Worm (Caenorhabditis elegans) whole organism, young adult: ENCODE measurements around the gene K12H4.6.
A peak's percentile ranks its signal among the peaks of the same experiment; 100 is the strongest.

Experiments used
- B0019.2 ChIP-seq: fragments of 200-800 bp; sonication (Bioruptor generic); conservative IDR thresholded peaks from 2 replicates; pipeline ENCODE4 v1.3.6; 2022; ENCODE audit warnings: missing genetic modification reagents, missing genetic modification characterization, missing compliant biosample characterization
- B0035.1 ChIP-seq: sonication (generic microtip); optimal IDR thresholded peaks from 2 replicates; lab custom pipeline; 2016; ENCODE audit warnings: missing genetic modification characterization, mild to moderate bottlenecking, missing compliant biosample characterization, missing genotype, missing genetic modification reagents
- C06A6.2 ChIP-seq: fragments of 200-800 bp; sonication (Bioruptor generic); conservative IDR thresholded peaks from 2 replicates; pipeline ENCODE4 v1.3.6; 2022; ENCODE audit warnings: missing genetic modification characterization, missing compliant biosample characterization
- C17E4.6 ChIP-seq: fragments of 200-800 bp; sonication (Bioruptor generic); IDR thresholded peaks from 2 replicates; pipeline ENCODE4 v1.3.6; 2022; ENCODE audit warnings: missing genetic modification reagents, missing genetic modification characterization, missing compliant biosample characterization
- D2030.7 ChIP-seq: fragments of 200-800 bp; sonication (Bioruptor generic); IDR thresholded peaks from 2 replicates; pipeline ENCODE4 v1.3.6; 2022; ENCODE audit warnings: missing genetic modification reagents, missing genetic modification characterization, missing compliant biosample characterization
- F23B12.7 ChIP-seq: sonication (generic microtip); optimal IDR thresholded peaks from 2 replicates; lab custom pipeline; 2017; ENCODE audit warnings: missing genetic modification characterization, mild to moderate bottlenecking, missing compliant biosample characterization, antibody characterized with exemption, moderate library complexity; ENCODE audit not compliant: insufficient read depth
- K12H6.12 ChIP-seq: fragments of 200-800 bp; sonication (Bioruptor generic); optimal IDR thresholded peaks from 2 replicates; lab custom pipeline; 2018; ENCODE audit warnings: mild to moderate bottlenecking, missing genetic modification characterization, missing compliant biosample characterization
- T07F8.4 ChIP-seq: sonication (generic microtip); optimal IDR thresholded peaks from 2 replicates; lab custom pipeline; 2016; ENCODE audit warnings: mild to moderate bottlenecking, missing genetic modification characterization, moderate library complexity, missing compliant biosample characterization
- Y53G8AR.9 ChIP-seq: fragments of 200-800 bp; sonication (Bioruptor generic); conservative IDR thresholded peaks from 2 replicates; pipeline ENCODE4 v1.3.6; 2022; ENCODE audit warnings: missing genetic modification reagents, missing genetic modification characterization, missing compliant biosample characterization
- Y56A3A.18 ChIP-seq: fragments of 200-800 bp; sonication (Bioruptor generic); IDR thresholded peaks from 2 replicates; pipeline ENCODE4 v1.3.6; 2022; ENCODE audit warnings: missing genetic modification reagents, missing genetic modification characterization, missing compliant biosample characterization
- Y67H2A.10 ChIP-seq: fragments of 200-800 bp; sonication (Bioruptor generic); conservative IDR thresholded peaks from 2 replicates; pipeline ENCODE4 v1.3.6; 2022; ENCODE audit warnings: missing genetic modification reagents, missing genetic modification characterization, missing compliant biosample characterization
- ZK185.1 ChIP-seq: sonication (generic microtip); optimal IDR thresholded peaks from 2 replicates; lab custom pipeline; 2016; ENCODE audit warnings: mild to moderate bottlenecking, missing genetic modification characterization, missing compliant biosample characterization; ENCODE audit not compliant: poor library complexity, severe bottlenecking
- aptf-2 ChIP-seq: fragments of 200-800 bp; sonication (Bioruptor generic); conservative IDR thresholded peaks from 2 replicates; pipeline ENCODE4 v1.3.6; 2022; ENCODE audit warnings: missing genetic modification reagents, missing genetic modification characterization, missing compliant biosample characterization
- atf-7 ChIP-seq: sonication (generic microtip); optimal IDR thresholded peaks from 2 replicates; lab custom pipeline; 2017; ENCODE audit warnings: mild to moderate bottlenecking, missing genetic modification characterization, missing compliant biosample characterization
- attf-3 ChIP-seq: fragments of 200-800 bp; sonication (Bioruptor generic); conservative IDR thresholded peaks from 2 replicates; pipeline ENCODE4 v1.3.6; 2022; ENCODE audit warnings: missing genetic modification reagents, missing genetic modification characterization, missing compliant biosample characterization
- attf-5 ChIP-seq: fragments of 200-800 bp; sonication (Bioruptor generic); optimal IDR thresholded peaks from 2 replicates; lab custom pipeline; 2018; ENCODE audit warnings: mild to moderate bottlenecking, missing genetic modification characterization, missing compliant biosample characterization
- bed-2 ChIP-seq: fragments of 200-800 bp; sonication (Bioruptor generic); IDR thresholded peaks from 2 replicates; pipeline ENCODE4 v1.3.6; 2022; ENCODE audit warnings: missing genetic modification reagents, missing genetic modification characterization, missing compliant biosample characterization
- cebp-2 ChIP-seq: fragments of 200-800 bp; sonication (Bioruptor generic); IDR thresholded peaks from 2 replicates; pipeline ENCODE4 v1.3.6; 2022; ENCODE audit warnings: missing genetic modification characterization, missing compliant biosample characterization
- chd-7 ChIP-seq: sonication (generic microtip); optimal IDR thresholded peaks from 2 replicates; lab custom pipeline; 2016; ENCODE audit warnings: mild to moderate bottlenecking, missing genetic modification characterization, moderate library complexity, missing compliant biosample characterization
- efl-1 ChIP-seq: fragments of 150-350 bp; optimal IDR thresholded peaks from 2 replicates; lab custom pipeline; 2014; ENCODE audit warnings: missing biosample characterization, missing genetic modification reagents, missing genetic modification characterization
- ekl-4 ChIP-seq: fragments of 200-800 bp; sonication (Bioruptor generic); IDR thresholded peaks from 2 replicates; pipeline ENCODE4 v1.3.6; 2022; ENCODE audit warnings: missing genetic modification reagents, missing genetic modification characterization, missing compliant biosample characterization
- him-1 ChIP-seq: sonication (generic microtip); optimal IDR thresholded peaks from 2 replicates; lab custom pipeline; 2016; ENCODE audit warnings: missing genotype, missing genetic modification reagents, missing genetic modification characterization, missing compliant biosample characterization
- hmg-20 ChIP-seq: fragments of 200-800 bp; sonication (Bioruptor generic); IDR thresholded peaks from 2 replicates; pipeline ENCODE4 v1.3.6; 2022; ENCODE audit warnings: missing genetic modification reagents, missing genetic modification characterization, missing compliant biosample characterization
- hrde-1 ChIP-seq: sonication (generic microtip); optimal IDR thresholded peaks from 2 replicates; lab custom pipeline; 2016; ENCODE audit warnings: missing genetic modification characterization, mild to moderate bottlenecking, missing compliant biosample characterization, moderate library complexity, missing genotype, missing genetic modification reagents, borderline replicate concordance
- lin-54 ChIP-seq: fragments of 200-800 bp; sonication (Bioruptor generic); optimal IDR thresholded peaks from 2 replicates; lab custom pipeline; 2018; ENCODE audit warnings: mild to moderate bottlenecking, missing genetic modification characterization, missing compliant biosample characterization
- madf-10 ChIP-seq: sonication (generic microtip); optimal IDR thresholded peaks from 2 replicates; lab custom pipeline; 2016; ENCODE audit warnings: mild to moderate bottlenecking, missing genetic modification characterization, missing compliant biosample characterization
- madf-3 ChIP-seq: fragments of 200-800 bp; sonication (Bioruptor generic); IDR thresholded peaks from 2 replicates; pipeline ENCODE4 v1.3.6; 2022; ENCODE audit warnings: missing genetic modification reagents, missing genetic modification characterization, missing compliant biosample characterization
- mxl-1 ChIP-seq: sonication (generic microtip); optimal IDR thresholded peaks from 2 replicates; lab custom pipeline; 2016; ENCODE audit warnings: missing genetic modification characterization, missing compliant biosample characterization
- nhr-90 ChIP-seq: sonication (generic microtip); optimal IDR thresholded peaks from 2 replicates; lab custom pipeline; 2016; ENCODE audit warnings: missing genotype, mild to moderate bottlenecking, missing genetic modification characterization, missing compliant biosample characterization
- repo-1 ChIP-seq: sonication (generic microtip); optimal IDR thresholded peaks from 2 replicates; lab custom pipeline; 2017; ENCODE audit warnings: mild to moderate bottlenecking, missing genetic modification characterization, missing compliant biosample characterization
- rpc-1 ChIP-seq, 2 experiments: fragments of 150-350 bp in 1 of 2; sonication (generic microtip) in 1 of 2; optimal IDR thresholded peaks; 2 replicates each; lab custom pipeline; 2014 to 2018; ENCODE audit warnings: missing biosample characterization in 1 of 2, missing genetic modification characterization in 1 of 2, missing genetic modification reagents in 1 of 2, missing genotype in 1 of 2
- snpc-1.3 ChIP-seq: sonication (generic microtip); optimal IDR thresholded peaks from 2 replicates; lab custom pipeline; 2017; ENCODE audit warnings: missing genetic modification characterization, mild to moderate bottlenecking, missing compliant biosample characterization, antibody characterized with exemption, moderate library complexity, missing genotype, missing genetic modification reagents; ENCODE audit not compliant: insufficient read depth
- snpc-3.4 ChIP-seq: sonication (generic microtip); optimal IDR thresholded peaks from 2 replicates; lab custom pipeline; 2017; ENCODE audit warnings: missing genetic modification characterization, mild to moderate bottlenecking, missing compliant biosample characterization, antibody characterized with exemption, moderate library complexity, missing genotype, missing genetic modification reagents
- sptf-2 ChIP-seq: fragments of 200-800 bp; sonication (Bioruptor generic); optimal IDR thresholded peaks from 2 replicates; lab custom pipeline; 2018; ENCODE audit warnings: mild to moderate bottlenecking, missing genetic modification characterization, missing compliant biosample characterization
- ztf-28 ChIP-seq: fragments of 200-800 bp; sonication (Bioruptor generic); IDR thresholded peaks from 2 replicates; pipeline ENCODE4 v1.3.6; 2022; ENCODE audit warnings: missing genetic modification reagents, missing genetic modification characterization, missing compliant biosample characterization

The K12H4.6 gene

DNA sequence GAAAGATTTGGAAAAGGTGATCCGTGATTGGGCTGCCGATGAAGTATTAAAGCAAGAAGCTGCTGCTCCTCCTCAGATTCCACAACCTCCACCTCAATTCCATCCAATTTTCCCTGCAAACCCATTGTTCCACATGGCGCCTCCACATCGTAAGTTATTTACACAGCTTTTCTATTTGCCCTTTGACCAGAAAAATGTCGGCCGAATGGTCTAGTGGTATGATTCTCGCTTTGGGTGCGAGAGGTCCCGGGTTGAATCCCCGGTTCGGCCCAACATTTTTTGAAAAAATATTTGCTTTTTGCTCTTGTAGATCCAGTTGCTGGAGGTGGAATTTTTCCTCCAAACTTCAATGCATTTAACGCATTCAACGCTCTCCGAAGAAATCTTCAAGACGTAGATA is 26.5 kb upstream of the K12H4.6 start (continued):
- no peak for TF ChIP-seq B0035.1 (tag; lab: Kevin White, UChicago)
- no peak for TF ChIP-seq atf-7 (tag; lab: Kevin White, UChicago)
- TF ChIP-seq rpc-1 (optimal IDR thresholded peaks at IDR 0.05; lab: Kevin White, UChicago): peak; percentile 66
- TF ChIP-seq rpc-1 (tag; optimal IDR thresholded peaks at IDR 0.05; lab: Kevin White, UChicago): peak; percentile 74
- no peak for TF ChIP-seq Y67H2A.10 (GFP tag; lab: Robert Waterston, UW)
- no peak for TF ChIP-seq T07F8.4 (tag; lab: Kevin White, UChicago)
- TF ChIP-seq C17E4.6 (GFP tag; lab: Robert Waterston, UW): no peak
- TF ChIP-seq Y53G8AR.9 (GFP tag; lab: Robert Waterston, UW): no peak
- TF ChIP-seq F23B12.7 (tag; lab: Kevin White, UChicago): peak; percentile 58
- TF ChIP-seq hrde-1 (tag; lab: Kevin White, UChicago): no peak
- TF ChIP-seq nhr-90 (tag; lab: Kevin White, UChicago): no peak
- no peak for TF ChIP-seq ekl-4
- no peak for TF ChIP-seq bed-2
- no peak for TF ChIP-seq repo-1 (tag; lab: Kevin White, UChicago)
- TF ChIP-seq B0019.2: 0 out of 2 replicates have a peak, but pooled peaks have one; percentile 14
- peak; percentile 76 for TF ChIP-seq snpc-3.4 (tag; lab: Kevin White, UChicago)
- TF ChIP-seq mxl-1 (tag; lab: Kevin White, UChicago): no peak

DNA sequence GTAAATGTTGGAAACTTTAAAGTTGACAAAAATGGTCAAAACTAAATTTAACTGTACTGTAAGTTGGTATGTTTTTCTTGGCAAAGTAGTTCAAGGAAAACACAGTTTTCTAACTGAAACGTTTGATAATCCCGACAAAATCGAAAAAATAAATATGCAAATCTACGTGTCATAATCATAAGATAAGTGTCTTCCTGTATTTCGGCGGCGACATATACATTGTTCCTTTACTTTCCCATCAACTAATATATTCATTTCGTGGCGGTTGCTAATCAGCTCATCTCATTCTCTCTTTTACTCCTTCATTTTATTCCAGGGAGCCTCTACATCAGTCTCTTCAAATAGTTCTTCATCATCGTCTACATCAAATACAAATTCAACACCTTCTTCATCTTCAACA is 25.1 kb upstream of the K12H4.6 start:
- TF ChIP-seq snpc-1.3 (tag; lab: Kevin White, UChicago) (no peak), efl-1 (GFP tag; lab: Kevin White, UChicago) (no peak)
- TF ChIP-seq, all 124 proteins: peak for 0

- TF ChIP-seq attf-5 (GFP tag; lab: Kevin White, UChicago) (no peak), attf-3 (GFP tag; lab: Robert Waterston, UW) (no peak), Y56A3A.18 (no peak), ZK185.1 (tag; lab: Kevin White, UChicago) (no peak), sptf-2 (GFP tag; lab: Kevin White, UChicago) (no peak), him-1 (tag; lab: Kevin White, UChicago) (no peak), atf-7 (tag; lab: Kevin White, UChicago) (no peak), ekl-4 (no peak), B0019.2 (no peak), aptf-2 (GFP tag; lab: Robert Waterston, UW) (no peak), madf-10 (tag; lab: Kevin White, UChicago) (no peak), ztf-28 (GFP tag; lab: Robert Waterston, UW) (no peak), cebp-2 (GFP tag; lab: Robert Waterston, UW) (no peak), chd-7 (tag; lab: Kevin White, UChicago) (no peak), lin-54 (no peak), D2030.7 (GFP tag; lab: Robert Waterston, UW) (no peak), C06A6.2 (GFP tag; lab: Robert Waterston, UW) (no peak), K12H6.12 (tag; lab: Kevin White, UChicago) (no peak), hmg-20 (GFP tag; lab: Robert Waterston, UW) (no peak), madf-3 (GFP tag; lab: Robert Waterston, UW) (no peak)
These were observed 24.3 kb upstream of the K12H4.6 start, which contains the start of gene pros-1 for ce11 chrIII:8066989-8067388. TSS of gene pros-1 (plus strand) at chrIII:8067289.
